Worm (Caenorhabditis elegans): ENCODE results near the gene ocam-1.

ce11 chrV:14128858-14129257 is 38.7 kb downstream of the ocam-1 start:
- no peak for TF ChIP-seq nhr-237 (tag; optimal IDR thresholded peaks at IDR 0.05)
- no peak for TF ChIP-seq R02D3.7 (tag; optimal IDR thresholded peaks at IDR 0.05)
- TF ChIP-seq nhr-6 (tag; optimal IDR thresholded peaks at IDR 0.05) = no peak
- no peak for TF ChIP-seq lsy-2 (tag; optimal IDR thresholded peaks at IDR 0.05)
- TF ChIP-seq snpc-4 (tag; optimal IDR thresholded peaks at IDR 0.05) = no peak
- TF ChIP-seq nhr-77 (tag; optimal IDR thresholded peaks at IDR 0.05) = no peak
- no peak for TF ChIP-seq aly-2 (tag; optimal IDR thresholded peaks at IDR 0.05)
- no peak for TF ChIP-seq nhr-12 (tag; optimal IDR thresholded peaks at IDR 0.05)
- TF ChIP-seq fos-1 (tag; optimal IDR thresholded peaks at IDR 0.05) = no peak
- no peak for TF ChIP-seq unc-62 (GFP tag; optimal IDR thresholded peaks at IDR 0.05)
- TF ChIP-seq elt-1 (tag; optimal IDR thresholded peaks at IDR 0.05) = no peak
- TF ChIP-seq unc-39 (tag; optimal IDR thresholded peaks at IDR 0.05) = no peak

Data from whole organism, L2 larva.